Worm (Caenorhabditis elegans) whole organism, L4 larva: Measurements from ENCODE around the gene lir-2.
A peak's percentile ranks its signal among the peaks of the same experiment; 100 is the strongest.

Experiments used
- D1046.2 ChIP-seq: fragments of 200-800 bp; sonication (Bioruptor generic); IDR thresholded peaks from 2 replicates; pipeline ENCODE4 v1.3.6; 2022; ENCODE audit warnings: missing genetic modification characterization, missing compliant biosample characterization
- F37D6.2 ChIP-seq: sonication (generic microtip); optimal IDR thresholded peaks from 2 replicates; lab custom pipeline; 2016; ENCODE audit warnings: mild to moderate bottlenecking, missing genetic modification characterization, missing compliant biosample characterization
- F44E2.7 ChIP-seq: fragments of 200-800 bp; sonication (Bioruptor generic); IDR thresholded peaks from 2 replicates; pipeline ENCODE4 v2.1.2; 2022; ENCODE audit warnings: missing genetic modification characterization, missing compliant biosample characterization
- T20F7.1 ChIP-seq: fragments of 200-800 bp; sonication (Bioruptor generic); optimal IDR thresholded peaks from 2 replicates; lab custom pipeline; 2018; ENCODE audit warnings: mild to moderate bottlenecking, missing genetic modification characterization, missing compliant biosample characterization
- Y48G9A.11 ChIP-seq: fragments of 200-800 bp; sonication (Bioruptor generic); IDR thresholded peaks from 2 replicates; pipeline ENCODE4 v1.3.6; 2022; ENCODE audit warnings: missing genetic modification reagents, missing genetic modification characterization, missing compliant biosample characterization
- Y75B8A.6 ChIP-seq: fragments of 200-800 bp; sonication (Bioruptor generic); IDR thresholded peaks from 2 replicates; pipeline ENCODE4 v1.3.6; 2022; ENCODE audit warnings: missing genetic modification reagents, missing genetic modification characterization, missing compliant biosample characterization
- aha-1 ChIP-seq: fragments of 150-350 bp; peaks from one replicate; lab custom pipeline; 2014; ENCODE audit warnings: missing biosample characterization, missing genetic modification characterization
- aly-2 ChIP-seq: sonication (generic microtip); optimal IDR thresholded peaks from 2 replicates; lab custom pipeline; 2018; ENCODE audit warnings: missing biosample characterization, missing genetic modification characterization
- ama-1 ChIP-seq: fragments of 150-350 bp; optimal IDR thresholded peaks from 2 replicates; lab custom pipeline; 2014; ENCODE audit warnings: inconsistent platforms, mixed read lengths
- attf-4 ChIP-seq: sonication (generic microtip); optimal IDR thresholded peaks from 3 replicates; lab custom pipeline; 2017; ENCODE audit warnings: missing biosample characterization, missing genetic modification characterization
- ceh-28 ChIP-seq: fragments of 150-350 bp; optimal IDR thresholded peaks from 2 replicates; lab custom pipeline; 2014; ENCODE audit warnings: missing biosample characterization, missing genetic modification reagents, missing genetic modification characterization
- ceh-62 ChIP-seq: sonication (generic microtip); optimal IDR thresholded peaks from 2 replicates; lab custom pipeline; 2017; ENCODE audit warnings: missing biosample characterization, missing genetic modification characterization
- ces-1 ChIP-seq: fragments of 150-350 bp; sonication (generic microtip); optimal IDR thresholded peaks from 4 replicates; lab custom pipeline; 2014; ENCODE audit warnings: missing biosample characterization, missing genetic modification reagents, missing genetic modification characterization
- cey-2 ChIP-seq: sonication (generic microtip); optimal IDR thresholded peaks from 3 replicates; lab custom pipeline; 2017; ENCODE audit warnings: missing genetic modification characterization, mild to moderate bottlenecking, missing compliant biosample characterization, antibody characterized with exemption, borderline replicate concordance; ENCODE audit not compliant: insufficient read depth
- ctbp-1 ChIP-seq: fragments of 200-800 bp; sonication (Bioruptor generic); IDR thresholded peaks from 2 replicates; pipeline ENCODE4 v1.3.6; 2022; ENCODE audit warnings: missing genetic modification reagents, missing genetic modification characterization, missing compliant biosample characterization
- daf-19 ChIP-seq: fragments of 200-800 bp; sonication (Bioruptor generic); conservative IDR thresholded peaks from 2 replicates; pipeline ENCODE4 v1.3.6; 2022; ENCODE audit warnings: missing genetic modification characterization, missing compliant biosample characterization
- daf-8 ChIP-seq: fragments of 200-800 bp; sonication (Bioruptor generic); IDR thresholded peaks from 2 replicates; pipeline ENCODE4 v1.3.6; 2022; ENCODE audit warnings: missing genetic modification characterization, missing compliant biosample characterization
- dmd-6 ChIP-seq: fragments of 200-800 bp; sonication (Bioruptor generic); IDR thresholded peaks from 2 replicates; pipeline ENCODE4 v1.3.6; 2022; ENCODE audit warnings: missing genetic modification reagents, missing genetic modification characterization, missing compliant biosample characterization
- dmd-9 ChIP-seq: fragments of 200-800 bp; sonication (Bioruptor generic); IDR thresholded peaks from 2 replicates; pipeline ENCODE4 v1.3.6; 2022; ENCODE audit warnings: missing genetic modification reagents, missing genetic modification characterization, missing compliant biosample characterization
- dve-1 ChIP-seq: sonication (generic microtip); optimal IDR thresholded peaks from 2 replicates; lab custom pipeline; 2017; ENCODE audit warnings: antibody characterized with exemption, mild to moderate bottlenecking, missing genetic modification characterization, missing compliant biosample characterization; ENCODE audit not compliant: insufficient read depth
- egl-27 ChIP-seq: sonication (generic microtip); optimal IDR thresholded peaks from 3 replicates; lab custom pipeline; 2017; ENCODE audit warnings: missing biosample characterization, missing genetic modification reagents, missing genetic modification characterization
- fkh-10 ChIP-seq: fragments of 150-350 bp; optimal IDR thresholded peaks from 2 replicates; lab custom pipeline; 2014; ENCODE audit warnings: missing biosample characterization, missing genetic modification reagents, missing genetic modification characterization
- hlh-30 ChIP-seq: sonication (generic microtip); optimal IDR thresholded peaks from 2 replicates; lab custom pipeline; 2017; ENCODE audit warnings: antibody characterized with exemption, mild to moderate bottlenecking, missing genetic modification characterization, missing compliant biosample characterization; ENCODE audit not compliant: insufficient read depth
- hmg-1.1 ChIP-seq: fragments of 200-800 bp; sonication (Bioruptor generic); IDR thresholded peaks from 2 replicates; pipeline ENCODE4 v1.3.6; 2022; ENCODE audit warnings: missing genetic modification reagents, missing genetic modification characterization, missing compliant biosample characterization
- jun-1 ChIP-seq: fragments of 150-350 bp; optimal IDR thresholded peaks from 2 replicates; lab custom pipeline; 2014; ENCODE audit warnings: missing biosample characterization, missing genetic modification reagents, missing genetic modification characterization
- lim-7 ChIP-seq: fragments of 200-800 bp; sonication (Bioruptor generic); IDR thresholded peaks from 2 replicates; pipeline ENCODE4 v1.3.6; 2022; ENCODE audit warnings: missing genetic modification characterization, missing compliant biosample characterization
- lsy-2 ChIP-seq, 2 experiments: fragments of 150-350 bp in 1 of 2; sonication (generic microtip) in 1 of 2; optimal IDR thresholded peaks; 2 replicates each; lab custom pipeline; 2014 to 2017; ENCODE audit warnings: missing biosample characterization in 2 of 2, missing genetic modification characterization in 2 of 2
- madf-5 ChIP-seq, 2 experiments: fragments of 200-800 bp; sonication (Bioruptor generic); IDR thresholded peaks; 2 replicates each; pipeline ENCODE4 v1.3.6; 2022; ENCODE audit warnings: missing compliant biosample characterization in 2 of 2, missing genetic modification characterization in 2 of 2
- mdl-1 ChIP-seq, 2 experiments: fragments of 150-350 bp in 1 of 2; sonication (generic microtip) in 1 of 2; optimal IDR thresholded peaks; 2 replicates each; lab custom pipeline; 2014 to 2017; ENCODE audit warnings: missing biosample characterization in 2 of 2, missing genetic modification characterization in 2 of 2
- nhr-102 ChIP-seq: sonication (generic microtip); optimal IDR thresholded peaks from 2 replicates; lab custom pipeline; 2016; ENCODE audit warnings: mild to moderate bottlenecking, missing genetic modification characterization, moderate library complexity, missing compliant biosample characterization
- nhr-28 ChIP-seq: fragments of 150-350 bp; optimal IDR thresholded peaks from 2 replicates; lab custom pipeline; 2014; ENCODE audit warnings: missing biosample characterization, missing genetic modification characterization
- nhr-41 ChIP-seq: fragments of 200-800 bp; sonication (Bioruptor generic); IDR thresholded peaks from 2 replicates; pipeline ENCODE4 v1.3.6; 2022; ENCODE audit warnings: missing genetic modification reagents, missing genetic modification characterization, missing compliant biosample characterization
- nhr-6 ChIP-seq: fragments of 150-350 bp; optimal IDR thresholded peaks from 2 replicates; lab custom pipeline; 2014; ENCODE audit warnings: missing biosample characterization, missing genetic modification characterization
- pha-4 ChIP-seq, 2 experiments: fragments of 150-350 bp in 1 of 2; fragments of 200-800 bp in 1 of 2; sonication (Bioruptor generic) in 1 of 2; IDR thresholded peaks in 1 of 2; optimal IDR thresholded peaks in 1 of 2; 2 replicates each; pipeline versions ENCODE4 v1.3.6 to Lab custom; 2014 to 2022; ENCODE audit warnings: missing genetic modification characterization in 2 of 2, missing genetic modification reagents in 2 of 2, missing biosample characterization in 1 of 2, missing compliant biosample characterization in 1 of 2
- rbr-2 ChIP-seq: sonication (generic microtip); optimal IDR thresholded peaks from 2 replicates; lab custom pipeline; 2016; ENCODE audit warnings: missing genotype, missing genetic modification characterization, missing compliant biosample characterization
- saeg-2 ChIP-seq: fragments of 200-800 bp; sonication (Bioruptor generic); IDR thresholded peaks from 2 replicates; pipeline ENCODE4 v1.3.6; 2022; ENCODE audit warnings: missing genetic modification reagents, missing genetic modification characterization, missing compliant biosample characterization
- snpc-1.2 ChIP-seq: fragments of 200-800 bp; sonication (Bioruptor generic); IDR thresholded peaks from 2 replicates; pipeline ENCODE4 v1.3.6; 2022; ENCODE audit warnings: missing genetic modification reagents, missing genetic modification characterization, missing compliant biosample characterization
- tag-97 ChIP-seq: fragments of 200-800 bp; sonication (Bioruptor generic); IDR thresholded peaks from 2 replicates; pipeline ENCODE4 v1.3.6; 2022; ENCODE audit warnings: missing genetic modification characterization, missing compliant biosample characterization
- unc-130 ChIP-seq: sonication (generic microtip); optimal IDR thresholded peaks from 2 replicates; lab custom pipeline; 2016; ENCODE audit warnings: missing genetic modification reagents, missing genetic modification characterization, missing compliant biosample characterization
- unc-62 ChIP-seq, 3 experiments: fragments of 150-350 bp in 1 of 3; sonication (generic microtip); optimal IDR thresholded peaks in 2 of 3; peaks in 1 of 3; 1 replicate in 1 of 3; 2 replicates in 2 of 3; lab custom pipeline; 2014 to 2017; ENCODE audit warnings: missing biosample characterization in 3 of 3, missing genetic modification characterization in 3 of 3, missing genetic modification reagents in 3 of 3, missing genotype in 1 of 3
- zag-1 ChIP-seq: fragments of 150-350 bp; optimal IDR thresholded peaks from 2 replicates; lab custom pipeline; 2014; ENCODE audit warnings: missing biosample characterization, missing genetic modification characterization
- zip-11 ChIP-seq: fragments of 200-800 bp; sonication (Bioruptor generic); IDR thresholded peaks from 2 replicates; pipeline ENCODE4 v1.3.6; 2022; ENCODE audit warnings: missing genetic modification characterization, missing compliant biosample characterization
- zip-2 ChIP-seq: fragments of 150-350 bp; optimal IDR thresholded peaks from 2 replicates; lab custom pipeline; 2014; ENCODE audit warnings: missing biosample characterization, missing genetic modification characterization

Gene lir-2

DNA sequence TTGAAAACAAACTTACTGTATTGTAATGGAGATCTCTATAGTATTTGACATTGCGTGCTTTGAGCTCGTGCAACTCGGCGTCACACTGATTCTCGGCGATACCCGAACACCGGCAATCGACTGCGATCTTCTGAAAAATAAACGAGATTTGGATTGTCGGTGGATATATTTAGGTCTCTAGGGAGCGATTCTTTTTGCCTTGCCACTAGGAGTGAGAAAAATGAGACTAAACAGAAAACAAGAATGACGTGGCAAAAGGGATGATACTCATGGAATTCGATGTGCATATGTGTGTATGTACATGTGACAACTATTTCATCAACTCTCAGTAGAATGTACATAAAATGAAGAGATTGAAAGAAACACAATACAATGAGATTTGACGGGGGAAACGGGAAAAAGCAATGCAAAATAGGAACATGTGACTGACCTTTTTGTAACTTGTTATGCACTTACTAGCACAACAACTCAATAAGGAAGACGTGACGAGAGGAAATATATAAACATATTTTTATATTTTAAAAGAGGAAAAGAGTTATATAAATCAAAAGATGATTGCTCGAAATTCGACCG, 47.6 kb downstream of the lir-2 start:
- TF ChIP-seq ctbp-1 (peak; percentile 21; the same call in 1 of the 2 replicates), mdl-1 (tag; optimal IDR thresholded peaks at IDR 0.05; lab: Kevin White, UChicago) (peak in 1 of 2 experiments; percentile 27), dmd-6 (GFP tag; lab: Robert Waterston, UW) (peak; percentile 30; the same call in 1 of the 2 replicates), jun-1 (no peak), unc-130 (GFP tag; lab: Kevin White, UChicago) (no peak), ama-1 (lab: Kevin White, UChicago) (no peak), nhr-102 (tag; lab: Kevin White, UChicago) (no peak), lsy-2 (tag; optimal IDR thresholded peaks at IDR 0.05; lab: Kevin White, UChicago) (peak in 1 of 2 experiments; percentile 27), hlh-30 (tag; lab: Kevin White, UChicago) (peak; percentile 53), fkh-10 (peak; percentile 77), rbr-2 (peak; percentile 25), ces-1 (GFP tag; lab: Kevin White, UChicago) (peak; percentile 84), nhr-6 (no peak), unc-62 (GFP tag; optimal IDR thresholded peaks at IDR 0.05 in 1 of 2; lab: Kevin White, UChicago) (peak in 1 of 2 experiments; percentile 77), unc-62 (tag; optimal IDR thresholded peaks at IDR 0.05; lab: Kevin White, UChicago) (no peak), D1046.2 (GFP tag; lab: Robert Waterston, UW) (no peak), daf-8 (GFP tag; lab: Robert Waterston, UW) (no peak)

DNA sequence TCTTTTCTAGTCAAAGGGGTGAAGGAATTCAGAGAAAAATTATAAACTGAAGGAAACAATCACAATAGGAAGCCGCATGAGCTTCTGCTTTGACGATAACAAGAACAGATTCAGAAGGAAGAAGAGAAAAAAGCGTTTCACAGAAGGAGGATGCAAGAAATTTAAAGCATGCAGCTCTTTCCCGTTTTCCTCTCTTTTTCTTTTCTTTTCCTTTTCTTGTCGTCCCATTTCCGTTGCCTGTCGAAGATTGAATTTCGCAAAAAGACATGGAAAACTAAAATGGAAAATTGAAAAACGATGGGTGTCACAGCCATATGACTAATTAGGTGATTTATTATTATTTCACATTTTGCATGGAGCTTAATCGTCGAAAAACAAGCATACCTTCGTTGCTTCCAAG, 49.0 kb downstream of the lir-2 start:
- TF ChIP-seq ceh-62 (no peak), ces-1 (GFP tag; lab: Kevin White, UChicago) (peak; percentile 42), lim-7 (GFP tag; lab: Robert Waterston, UW) (no peak), daf-19 (GFP tag; lab: Robert Waterston, UW) (no peak), cey-2 (tag; lab: Kevin White, UChicago) (no peak), nhr-6 (no peak), dve-1 (no peak), madf-5 (GFP tag; IDR thresholded peaks at IDR 0.05; lab: Robert Waterston, UW) (no peak), T20F7.1 (no peak), fkh-10 (peak; percentile 82), hlh-30 (tag; lab: Kevin White, UChicago) (no peak), zip-11 (GFP tag; lab: Robert Waterston, UW) (no peak), aha-1 (tag; lab: Kevin White, UChicago) (peak; percentile 86), pha-4 (GFP tag; IDR thresholded peaks at IDR 0.05; lab: Robert Waterston, UW) (no peak), pha-4 (tag; optimal IDR thresholded peaks at IDR 0.05; lab: Kevin White, UChicago) (no peak), Y75B8A.6 (GFP tag; lab: Robert Waterston, UW) (no peak), F37D6.2 (peak; percentile 5), ctbp-1 (0 out of 2 replicates have a peak, but pooled peaks have one; percentile 48), saeg-2 (GFP tag; lab: Robert Waterston, UW) (no peak), F44E2.7 (no peak), tag-97 (GFP tag; lab: Robert Waterston, UW) (no peak), Y48G9A.11 (GFP tag; lab: Robert Waterston, UW) (no peak), nhr-41 (GFP tag; lab: Robert Waterston, UW) (no peak), attf-4 (no peak), unc-62 (GFP tag; optimal IDR thresholded peaks at IDR 0.05 in 1 of 2; lab: Kevin White, UChicago) (peak in 1 of 2 experiments; percentile 87), unc-62 (tag; optimal IDR thresholded peaks at IDR 0.05; lab: Kevin White, UChicago) (no peak), hmg-1.1 (GFP tag; lab: Robert Waterston, UW) (no peak)

DNA sequence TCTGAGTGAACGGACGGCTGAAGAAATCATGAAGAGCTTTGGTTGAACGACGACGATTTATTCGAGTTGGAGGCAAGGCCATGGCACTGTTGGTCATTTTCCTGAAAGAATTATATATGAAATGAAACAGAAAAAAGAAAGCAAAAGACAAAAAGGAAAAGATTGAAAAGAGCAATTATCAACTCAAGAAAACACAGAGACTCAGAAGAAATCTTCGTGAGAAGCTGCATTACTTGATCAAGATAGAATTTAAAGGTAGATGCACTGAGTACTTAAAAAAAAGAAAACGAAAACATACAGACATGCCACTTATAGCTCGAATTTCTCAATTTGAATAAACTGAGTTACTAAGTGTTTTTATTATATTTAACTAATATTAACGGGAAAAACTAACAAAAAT, 51.4 kb downstream of the lir-2 start, which contains the start of gene cpna-5:
cpna-5 (minus strand) TSS at position 101 of the 400 bp plus-strand sequence.
- TF ChIP-seq daf-8 (GFP tag; lab: Robert Waterston, UW) (no peak), nhr-28 (no peak), ceh-28 (tag; lab: Kevin White, UChicago) (no peak), snpc-1.2 (GFP tag; lab: Robert Waterston, UW) (no peak), zag-1 (tag; lab: Kevin White, UChicago) (no peak), dmd-9 (GFP tag; lab: Robert Waterston, UW) (no peak), zip-2 (tag; lab: Kevin White, UChicago) (no peak), egl-27 (tag; lab: Kevin White, UChicago) (no peak), ces-1 (GFP tag; lab: Kevin White, UChicago) (no peak), Y75B8A.6 (GFP tag; lab: Robert Waterston, UW) (no peak), madf-5 (GFP tag; IDR thresholded peaks at IDR 0.05; lab: Robert Waterston, UW) (no peak), fkh-10 (no peak), aly-2 (no peak)
